Fruit fly (Drosophila melanogaster): ENCODE results near the gene msi.

The msi gene

dm6 chr3R:25637294-25638174 is 121.6 kb downstream of the msi start, which contains the start of gene jigr1 (continued):
- TF ChIP-seq Deaf1 (tag; optimal IDR thresholded peaks at IDR 0.05) (peak; percentile 0), CG1233 (GFP tag; optimal IDR thresholded peaks at IDR 0.05) (no peak), hbn (GFP tag; IDR thresholded peaks at IDR 0.05; ENCODE audit: partially characterized antibody) (no peak), dmrt11E (tag; optimal IDR thresholded peaks at IDR 0.05) (peak; percentile 86), vnd (GFP tag; IDR thresholded peaks at IDR 0.05; ENCODE audit: partially characterized antibody) (no peak), MESR4 (GFP tag; optimal IDR thresholded peaks at IDR 0.05) (no peak), tin (GFP tag; optimal IDR thresholded peaks at IDR 0.05) (peak; percentile 5), CG4820 (GFP tag; optimal IDR thresholded peaks at IDR 0.05) (peak; percentile 19), en (GFP tag; optimal IDR thresholded peaks at IDR 0.05) (no peak), CG17829 (tag; optimal IDR thresholded peaks at IDR 0.05) (peak; percentile 83), CG11723 (GFP tag; optimal IDR thresholded peaks at IDR 0.05) (no peak), CG6654 (GFP tag; optimal IDR thresholded peaks at IDR 0.05) (no peak), CG30020 (tag; optimal IDR thresholded peaks at IDR 0.05) (no peak), CG3163 (GFP tag; optimal IDR thresholded peaks at IDR 0.05) (no peak), hkb (optimal IDR thresholded peaks at IDR 0.05) (no peak), hkb (GFP tag; IDR thresholded peaks at IDR 0.05) (peak; percentile 41; the same call in 1 of the 2 replicates), CG6689 (GFP tag; IDR thresholded peaks at IDR 0.05) (peak; percentile 42; the same call in 1 of the 2 replicates), CG1529 (GFP tag; optimal IDR thresholded peaks at IDR 0.05) (no peak), sens-2 (GFP tag; IDR thresholded peaks at IDR 0.05) (no peak), CG13123 (GFP tag; optimal IDR thresholded peaks at IDR 0.05) (no peak), CG10267 (tag; optimal IDR thresholded peaks at IDR 0.05) (peak; percentile 78), eve (GFP tag; optimal IDR thresholded peaks at IDR 0.05) (peak in 1 of 2 experiments; percentile 41), sens (GFP tag) (peak; percentile 91), dysf (GFP tag; IDR thresholded peaks at IDR 0.05) (peak; percentile 8; the same call in 1 of the 3 replicates), HLH3B (GFP tag; IDR thresholded peaks at IDR 0.05) (no peak), Lpt (GFP tag; optimal IDR thresholded peaks at IDR 0.05) (no peak), CG5245 (GFP tag; optimal IDR thresholded peaks at IDR 0.05) (no peak), CG2199 (GFP tag; IDR thresholded peaks at IDR 0.05) (peak; percentile 79), Side (GFP tag; optimal IDR thresholded peaks at IDR 0.05) (no peak), CG17328 (GFP tag; IDR thresholded peaks at IDR 0.05) (peak; percentile 49; the same call in 1 of the 2 replicates), tx (GFP tag; optimal IDR thresholded peaks at IDR 0.05) (no peak), bigmax (GFP tag; optimal IDR thresholded peaks at IDR 0.05) (no peak), ssp (GFP tag; IDR thresholded peaks at IDR 0.05) (no peak), cato (GFP tag; optimal IDR thresholded peaks at IDR 0.05; ENCODE audit: borderline replicate concordance) (no peak), nom (GFP tag; optimal IDR thresholded peaks at IDR 0.05) (peak; percentile 64), Sin3A (optimal IDR thresholded peaks at IDR 0.05) (no peak), ranshi (GFP tag; IDR thresholded peaks at IDR 0.05) (no peak), disco-r (GFP tag; optimal IDR thresholded peaks at IDR 0.05) (no peak), jumu (GFP tag; optimal IDR thresholded peaks at IDR 0.05) (no peak), pum (GFP tag; optimal IDR thresholded peaks at IDR 0.05) (no peak), wdn (GFP tag; IDR thresholded peaks at IDR 0.05) (no peak), zen2 (GFP tag; IDR thresholded peaks at IDR 0.05; ENCODE audit: partially characterized antibody) (no peak), CG1603 (tag; optimal IDR thresholded peaks at IDR 0.05) (peak; percentile 50), sc (optimal IDR thresholded peaks at IDR 0.05) (no peak), sc (GFP tag; optimal IDR thresholded peaks at IDR 0.05) (peak; percentile 44), CG15479 (GFP tag; optimal IDR thresholded peaks at IDR 0.05) (peak; percentile 67), Spps (tag; optimal IDR thresholded peaks at IDR 0.05) (no peak), CG2116 (GFP tag; optimal IDR thresholded peaks at IDR 0.05) (peak; percentile 6), MBD-R2 (GFP tag; IDR thresholded peaks at IDR 0.05) (no peak), gem (tag; optimal IDR thresholded peaks at IDR 0.05) (peak; percentile 67), yki (optimal IDR thresholded peaks at IDR 0.05) (no peak)
